Fruit fly (Drosophila melanogaster): Measurements from ENCODE around the gene CG34253.

DNA sequence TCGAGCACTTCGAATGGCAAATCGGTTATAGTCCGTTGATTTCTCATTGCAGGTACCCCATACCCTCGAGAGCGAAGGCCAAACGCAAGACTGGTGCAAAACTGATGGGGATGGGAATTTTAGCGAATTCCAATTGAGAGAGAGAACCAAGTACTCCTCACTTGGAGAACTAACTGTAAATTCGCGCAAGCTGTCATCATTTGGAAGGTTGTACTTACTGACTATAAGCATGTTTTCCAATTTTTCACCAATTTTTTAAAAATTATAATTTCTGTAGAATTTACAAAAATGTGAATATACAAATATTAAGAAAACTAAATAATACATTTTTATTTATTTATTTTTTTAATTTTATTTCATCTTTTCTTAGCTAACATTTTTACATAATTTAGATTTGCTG is 15.1 kb downstream of the CG34253 start, which contains the start of gene CG44005:
- TF ChIP-seq Sin3A (optimal IDR thresholded peaks at IDR 0.05): no peak
- TF ChIP-seq h (optimal IDR thresholded peaks at IDR 0.05): no peak
